Fruit fly (Drosophila melanogaster) whole organism, embryonic: ENCODE measurements around the gene CG32278.

Experiments
- Abd-B ChIP-seq: fragments of 200-800 bp; sonication (Bioruptor generic); optimal IDR thresholded peaks from 2 replicates; lab custom pipeline; 2018; ENCODE audit warnings: missing biosample characterization, mild to moderate bottlenecking, missing genetic modification characterization, moderate library complexity
- Atf6 ChIP-seq: fragments of 200-800 bp; sonication (Bioruptor generic); IDR thresholded peaks from 2 replicates; pipeline ENCODE4 v1.3.6; 2022; ENCODE audit warnings: missing biosample characterization, missing genetic modification characterization
- CG10654 ChIP-seq: fragments of 200-800 bp; sonication (Bioruptor generic); optimal IDR thresholded peaks from 2 replicates; lab custom pipeline; 2016; ENCODE audit warnings: missing biosample characterization, missing genetic modification characterization
- CG10959 ChIP-seq: fragments of 200-800 bp; sonication (Bioruptor generic); IDR thresholded peaks from 2 replicates; pipeline ENCODE4 v1.3.6; 2022; ENCODE audit warnings: missing biosample characterization, missing genetic modification characterization
- CG11247 ChIP-seq: fragments of 200-800 bp; sonication (Bioruptor generic); IDR thresholded peaks from 2 replicates; pipeline ENCODE4 v1.3.6; 2022; ENCODE audit warnings: missing biosample characterization, missing genetic modification characterization
- CG11504 ChIP-seq: fragments of 200-800 bp; sonication (Bioruptor generic); optimal IDR thresholded peaks from 3 replicates; lab custom pipeline; 2019; ENCODE audit warnings: missing biosample characterization, mild to moderate bottlenecking, missing genetic modification characterization, moderate library complexity
- CG14441 ChIP-seq: fragments of 200-800 bp; sonication (Bioruptor generic); IDR thresholded peaks from 2 replicates; pipeline ENCODE4 v1.3.6; 2022; ENCODE audit warnings: missing biosample characterization, missing genetic modification characterization
- CG1529 ChIP-seq: fragments of 200-800 bp; sonication (Bioruptor generic); optimal IDR thresholded peaks from 3 replicates; lab custom pipeline; 2018; ENCODE audit warnings: missing biosample characterization, missing genetic modification characterization
- CG17359 ChIP-seq: fragments of 200-800 bp; sonication (Bioruptor generic); optimal IDR thresholded peaks from 3 replicates; lab custom pipeline; 2018; ENCODE audit warnings: missing biosample characterization, mild to moderate bottlenecking, missing genetic modification characterization, moderate library complexity
- CG17385 ChIP-seq: fragments of 200-800 bp; sonication (Bioruptor generic); optimal IDR thresholded peaks from 3 replicates; lab custom pipeline; 2018; ENCODE audit warnings: missing biosample characterization, mild to moderate bottlenecking, missing genetic modification characterization
- CG32772 ChIP-seq: fragments of 200-800 bp; sonication (Bioruptor generic); IDR thresholded peaks from 2 replicates; pipeline ENCODE4 v1.3.6; 2022; ENCODE audit warnings: missing biosample characterization, missing genetic modification characterization
- CG3995 ChIP-seq: fragments of 200-800 bp; sonication (Bioruptor generic); optimal IDR thresholded peaks from 3 replicates; lab custom pipeline; 2016; ENCODE audit warnings: missing biosample characterization, missing genetic modification characterization
- CG6272 ChIP-seq: fragments of 200-800 bp; sonication (Bioruptor generic); IDR thresholded peaks from 2 replicates; pipeline ENCODE4 v1.3.6; 2022; ENCODE audit warnings: missing biosample characterization, missing genetic modification characterization
- CG6654 ChIP-seq: fragments of 200-800 bp; sonication (Bioruptor generic); optimal IDR thresholded peaks from 2 replicates; lab custom pipeline; 2017; ENCODE audit warnings: missing biosample characterization, mild to moderate bottlenecking, missing genetic modification characterization
- CG7372 ChIP-seq: fragments of 200-800 bp; sonication (Bioruptor generic); IDR thresholded peaks from 2 replicates; pipeline ENCODE4 v1.3.6; 2022; ENCODE audit warnings: missing biosample characterization, missing genetic modification characterization
- Camta ChIP-seq: fragments of 200-800 bp; sonication (Bioruptor generic); optimal IDR thresholded peaks from 2 replicates; lab custom pipeline; 2016; ENCODE audit warnings: missing biosample characterization, missing genetic modification characterization
- Deaf1 ChIP-seq: fragments of 200-800 bp; optimal IDR thresholded peaks from 3 replicates; lab custom pipeline; 2019; ENCODE audit warnings: missing biosample characterization, mild to moderate bottlenecking, missing genetic modification characterization, moderate library complexity
- HmgZ ChIP-seq: fragments of 200-800 bp; sonication (Bioruptor generic); optimal IDR thresholded peaks from 2 replicates; lab custom pipeline; 2018; ENCODE audit warnings: missing biosample characterization, mild to moderate bottlenecking, missing genetic modification characterization
- Hr51 ChIP-seq, 2 experiments: fragments of 200-800 bp; sonication (Bioruptor generic); optimal IDR thresholded peaks; 2 replicates in 1 of 2; 3 replicates in 1 of 2; lab custom pipeline; 2016 to 2018; ENCODE audit warnings: missing biosample characterization in 2 of 2, missing genetic modification characterization in 2 of 2, mild to moderate bottlenecking in 1 of 2, moderate library complexity in 1 of 2
- Lhr ChIP-seq: fragments of 200-800 bp; sonication (Bioruptor generic); optimal IDR thresholded peaks from 3 replicates; lab custom pipeline; 2017; ENCODE audit warnings: mild to moderate bottlenecking, missing biosample characterization, missing genetic modification reagents, missing genetic modification characterization
- Med ChIP-seq: fragments of 200-800 bp; sonication (Bioruptor generic); peaks from one replicate; lab custom pipeline; 2016; ENCODE audit warnings: missing biosample characterization, missing genetic modification characterization, mild to moderate bottlenecking, inconsistent platforms, moderate library complexity
- NC2α ChIP-seq: fragments of 200-800 bp; sonication (Bioruptor generic); optimal IDR thresholded peaks from 2 replicates; lab custom pipeline; 2016; ENCODE audit warnings: missing biosample characterization, missing genetic modification characterization
- NK7.1 ChIP-seq: fragments of 200-800 bp; sonication (Bioruptor generic); optimal IDR thresholded peaks from 3 replicates; lab custom pipeline; 2016; ENCODE audit warnings: missing biosample characterization, missing genetic modification characterization
- Nf-YC ChIP-seq: fragments of 200-800 bp; optimal IDR thresholded peaks from 3 replicates; lab custom pipeline; 2019; ENCODE audit warnings: missing biosample characterization, mild to moderate bottlenecking, missing genetic modification characterization, moderate library complexity
- Oli ChIP-seq: fragments of 200-800 bp; sonication (Bioruptor generic); optimal IDR thresholded peaks from 2 replicates; lab custom pipeline; 2018; ENCODE audit warnings: missing biosample characterization, mild to moderate bottlenecking, missing genetic modification characterization, moderate library complexity
- Opbp ChIP-seq: fragments of 200-800 bp; sonication (Bioruptor generic); IDR thresholded peaks from 3 replicates; pipeline ENCODE4 v1.3.6; 2022; ENCODE audit warnings: missing biosample characterization, missing genetic modification characterization; ENCODE audit not compliant: partially characterized antibody
- PHDP ChIP-seq: fragments of 200-800 bp; sonication (Bioruptor generic); optimal IDR thresholded peaks from 3 replicates; lab custom pipeline; 2018; ENCODE audit warnings: missing biosample characterization, mild to moderate bottlenecking, missing genetic modification characterization, moderate library complexity
- Ravus ChIP-seq: fragments of 200-800 bp; sonication (Bioruptor generic); IDR thresholded peaks from 2 replicates; pipeline ENCODE4 v1.3.6; 2022; ENCODE audit warnings: missing biosample characterization, missing genetic modification characterization
- Taf1 ChIP-seq: fragments of 200-800 bp; sonication (Bioruptor generic); IDR thresholded peaks from 2 replicates; pipeline ENCODE4 v1.3.6; 2022; ENCODE audit warnings: missing biosample characterization, missing genetic modification characterization
- Xrp1 ChIP-seq: fragments of 200-800 bp; sonication (Bioruptor generic); IDR thresholded peaks from 2 replicates; pipeline ENCODE4 v1.3.6; 2022; ENCODE audit warnings: missing biosample characterization, missing genetic modification characterization
- cg ChIP-seq: fragments of 200-800 bp; sonication (Bioruptor generic); optimal IDR thresholded peaks from 3 replicates; lab custom pipeline; 2019; ENCODE audit warnings: missing biosample characterization, mild to moderate bottlenecking, missing genetic modification characterization, moderate library complexity
- croc ChIP-seq: fragments of 200-800 bp; sonication (Bioruptor generic); conservative IDR thresholded peaks from 3 replicates; pipeline ENCODE4 v1.3.6; 2022; ENCODE audit warnings: missing biosample characterization, missing genetic modification characterization
- crol ChIP-seq: fragments of 200-800 bp; sonication (Bioruptor generic); IDR thresholded peaks from 2 replicates; pipeline ENCODE4 v1.3.6; 2022; ENCODE audit warnings: missing biosample characterization, missing genetic modification characterization
- cwo ChIP-seq: fragments of 200-800 bp; sonication (Bioruptor generic); optimal IDR thresholded peaks from 3 replicates; lab custom pipeline; 2017; ENCODE audit warnings: missing biosample characterization, missing genetic modification characterization, mild to moderate bottlenecking, moderate library complexity, missing genetic modification reagents
- da ChIP-seq: fragments of 200-800 bp; sonication (Bioruptor generic); optimal IDR thresholded peaks from 2 replicates; lab custom pipeline; 2016; ENCODE audit warnings: missing biosample characterization, missing genetic modification characterization
- ewg ChIP-seq: fragments of 200-800 bp; sonication (Bioruptor generic); optimal IDR thresholded peaks from 3 replicates; lab custom pipeline; 2017; ENCODE audit warnings: mild to moderate bottlenecking, missing biosample characterization, missing genetic modification reagents, missing genetic modification characterization
- gcm2 ChIP-seq: fragments of 200-800 bp; sonication (Bioruptor generic); optimal IDR thresholded peaks from 2 replicates; lab custom pipeline; 2016; ENCODE audit warnings: missing biosample characterization, missing genetic modification characterization
- grn ChIP-seq: fragments of 200-800 bp; sonication (Bioruptor generic); optimal IDR thresholded peaks from 3 replicates; lab custom pipeline; 2017; ENCODE audit warnings: missing biosample characterization, missing genetic modification characterization
- inv ChIP-seq: fragments of 200-800 bp; sonication (Bioruptor generic); IDR thresholded peaks from 2 replicates; pipeline ENCODE4 v1.3.6; 2022; ENCODE audit warnings: missing biosample characterization, missing genetic modification characterization; ENCODE audit not compliant: partially characterized antibody
- lilli ChIP-seq: fragments of 200-800 bp; sonication (Bioruptor generic); optimal IDR thresholded peaks from 3 replicates; lab custom pipeline; 2016; ENCODE audit warnings: missing biosample characterization, missing genetic modification characterization
- maf-S ChIP-seq: fragments of 200-800 bp; sonication (Bioruptor generic); optimal IDR thresholded peaks from 2 replicates; lab custom pipeline; 2016; ENCODE audit warnings: missing biosample characterization, missing genetic modification characterization
- pb ChIP-seq: fragments of 200-800 bp; sonication (Bioruptor generic); optimal IDR thresholded peaks from 3 replicates; lab custom pipeline; 2016; ENCODE audit warnings: missing biosample characterization, missing genetic modification characterization
- pho ChIP-seq: fragments of 200-800 bp; sonication (Bioruptor generic); optimal IDR thresholded peaks from 2 replicates; lab custom pipeline; 2016; ENCODE audit warnings: missing biosample characterization, missing genetic modification characterization
- phol ChIP-seq: fragments of 200-800 bp; sonication (Bioruptor generic); optimal IDR thresholded peaks from 3 replicates; lab custom pipeline; 2018; ENCODE audit warnings: missing biosample characterization, mild to moderate bottlenecking, missing genetic modification characterization, moderate library complexity
- ranshi ChIP-seq: fragments of 200-800 bp; sonication (Bioruptor generic); IDR thresholded peaks from 2 replicates; pipeline ENCODE4 v1.3.6; 2022; ENCODE audit warnings: missing biosample characterization, missing genetic modification characterization
- rib ChIP-seq: fragments of 200-800 bp; sonication (Bioruptor generic); IDR thresholded peaks from 2 replicates; pipeline ENCODE4 v1.3.6; 2022; ENCODE audit warnings: missing biosample characterization, missing genetic modification characterization
- ro ChIP-seq: fragments of 200-800 bp; sonication (Bioruptor generic); IDR thresholded peaks from 2 replicates; pipeline ENCODE4 v1.3.6; 2022; ENCODE audit warnings: missing biosample characterization, missing genetic modification characterization
- run ChIP-seq: fragments of 200-800 bp; sonication (Bioruptor generic); optimal IDR thresholded peaks from 3 replicates; lab custom pipeline; 2018; ENCODE audit warnings: missing biosample characterization, mild to moderate bottlenecking, missing genetic modification characterization
- scrt ChIP-seq: fragments of 200-800 bp; sonication (Bioruptor generic); optimal IDR thresholded peaks from 2 replicates; lab custom pipeline; 2018; ENCODE audit warnings: missing biosample characterization, mild to moderate bottlenecking, missing genetic modification characterization, moderate library complexity
- sim ChIP-seq: fragments of 200-800 bp; sonication (Bioruptor generic); IDR thresholded peaks from 2 replicates; pipeline ENCODE4 v1.3.6; 2022; ENCODE audit warnings: missing biosample characterization, missing genetic modification characterization
- sr ChIP-seq: fragments of 200-800 bp; sonication (Bioruptor generic); IDR thresholded peaks from 3 replicates; pipeline ENCODE4 v1.3.6; 2022; ENCODE audit warnings: missing biosample characterization, missing genetic modification characterization
- toy ChIP-seq: fragments of 200-800 bp; sonication (Bioruptor generic); IDR thresholded peaks from 2 replicates; pipeline ENCODE4 v1.3.6; 2022; ENCODE audit warnings: missing biosample characterization, missing genetic modification characterization
- trem ChIP-seq: fragments of 200-800 bp; optimal IDR thresholded peaks from 3 replicates; lab custom pipeline; 2019; ENCODE audit warnings: missing biosample characterization, mild to moderate bottlenecking, missing genetic modification characterization, moderate library complexity

CG32278 gene

dm6 chr3L:3218859-3219258 lies 49.8 kb downstream of the CG32278 start, which contains the start of the genes hob and nSMase (continued):
- TF ChIP-seq scrt (no peak), CG10959 (no peak), CG11247 (GFP tag; lab: Robert Waterston, UW) (no peak), ewg (GFP tag; lab: Kevin White, UChicago) (no peak), Atf6 (no peak), CG11504 (tag; lab: Kevin White, UChicago) (no peak), Lhr (GFP tag; lab: Kevin White, UChicago) (peak; percentile 52), lilli (GFP tag; lab: Kevin White, UChicago) (no peak), Camta (GFP tag; lab: Kevin White, UChicago) (no peak), maf-S (GFP tag; lab: Kevin White, UChicago) (no peak), sim (GFP tag; lab: Robert Waterston, UW) (no peak), ro (GFP tag; lab: Robert Waterston, UW) (no peak), gcm2 (GFP tag; lab: Kevin White, UChicago) (no peak), Oli (tag; lab: Kevin White, UChicago) (no peak), toy (GFP tag; lab: Robert Waterston, UW) (no peak), pho (GFP tag; lab: Kevin White, UChicago) (no peak), NC2α (GFP tag; lab: Kevin White, UChicago) (no peak), rib (GFP tag; lab: Robert Waterston, UW) (no peak), CG3995 (GFP tag; lab: Kevin White, UChicago) (no peak), trem (tag; lab: Kevin White, UChicago) (peak; percentile 70), HmgZ (tag; lab: Kevin White, UChicago) (peak; percentile 12), grn (GFP tag; lab: Kevin White, UChicago) (no peak), CG1529 (GFP tag; lab: Kevin White, UChicago) (no peak), Ravus (no peak), cg (GFP tag; lab: Kevin White, UChicago) (no peak), Nf-YC (tag; lab: Kevin White, UChicago) (no peak), ranshi (GFP tag; lab: Robert Waterston, UW) (no peak), sr (no peak), Med (peak; percentile 76), Deaf1 (tag; lab: Kevin White, UChicago) (no peak), crol (no peak), cwo (GFP tag; lab: Kevin White, UChicago) (no peak), CG6654 (GFP tag; lab: Kevin White, UChicago) (no peak), CG32772 (GFP tag; lab: Robert Waterston, UW) (no peak), inv (GFP tag; lab: Robert Waterston, UW) (no peak), CG14441 (GFP tag; lab: Robert Waterston, UW) (no peak), CG7372 (GFP tag; lab: Robert Waterston, UW) (no peak), phol (tag; lab: Kevin White, UChicago) (peak; percentile 55), croc (no peak), Abd-B (GFP tag; lab: Kevin White, UChicago) (no peak), PHDP (no peak), CG6272 (no peak), run (tag; lab: Kevin White, UChicago) (no peak), pb (GFP tag; lab: Kevin White, UChicago) (no peak), CG17385 (no peak), CG10654 (GFP tag; lab: Kevin White, UChicago) (no peak), CG17359 (tag; lab: Kevin White, UChicago) (no peak), Xrp1 (GFP tag; lab: Robert Waterston, UW) (no peak), da (no peak), NK7.1 (GFP tag; lab: Kevin White, UChicago) (no peak), Taf1 (GFP tag; lab: Robert Waterston, UW) (no peak), Hr51 (GFP tag; optimal IDR thresholded peaks at IDR 0.05; lab: Kevin White, UChicago) (no peak), Opbp (no peak)
